Worm (Caenorhabditis elegans) whole organism, mixed stage, embryonic: ENCODE measurements around the gene mfsd-8.

ENCODE experiments used
- elt-3 ChIP-seq: fragments of 150-350 bp; optimal IDR thresholded peaks from 2 replicates; lab custom pipeline; 2014; ENCODE audit warnings: missing biosample characterization, missing genetic modification characterization
- lsy-2 ChIP-seq: fragments of 150-350 bp; optimal IDR thresholded peaks from 2 replicates; lab custom pipeline; 2014; ENCODE audit warnings: missing biosample characterization, missing genetic modification characterization
- nhr-12 ChIP-seq: fragments of 150-350 bp; optimal IDR thresholded peaks from 2 replicates; lab custom pipeline; 2014; ENCODE audit warnings: missing biosample characterization, missing genetic modification characterization
- snpc-4 ChIP-seq: fragments of 150-350 bp; optimal IDR thresholded peaks from 2 replicates; lab custom pipeline; 2014; ENCODE audit warnings: missing biosample characterization, missing genetic modification characterization
- unc-62 ChIP-seq: fragments of 150-350 bp; optimal IDR thresholded peaks from 2 replicates; lab custom pipeline; 2014; ENCODE audit warnings: missing biosample characterization, missing genetic modification reagents, missing genetic modification characterization
- ztf-11 ChIP-seq: fragments of 150-350 bp; optimal IDR thresholded peaks from 2 replicates; lab custom pipeline; 2014; ENCODE audit warnings: missing biosample characterization, missing genetic modification characterization

DNA sequence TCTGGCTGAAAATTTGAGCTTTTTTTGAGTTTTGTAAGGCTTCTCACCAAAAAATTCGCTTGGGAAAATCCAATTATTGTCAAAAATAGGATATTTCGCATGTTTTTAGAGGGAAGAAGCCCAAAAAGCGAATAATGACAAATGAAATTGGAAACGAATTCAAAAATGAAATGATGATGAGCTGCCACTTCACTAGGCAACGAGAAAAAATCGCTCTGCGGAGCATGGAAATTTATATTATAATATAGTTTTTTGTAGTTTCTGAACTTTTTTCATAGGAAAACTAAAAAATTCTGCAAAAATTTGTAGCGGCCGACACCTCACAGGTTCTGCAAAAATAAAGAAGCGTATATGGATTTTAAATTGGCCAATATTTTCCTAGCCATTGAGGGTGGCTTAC lies 29.1 kb upstream of the mfsd-8 start, which contains the start of gene Y53G8AL.3:
- TF ChIP-seq elt-3 = no peak
- no peak for TF ChIP-seq snpc-4 (tag; lab: Kevin White, UChicago)
- TF ChIP-seq lsy-2 (tag; lab: Kevin White, UChicago) = no peak
- no peak for TF ChIP-seq nhr-12
- no peak for TF ChIP-seq unc-62
- TF ChIP-seq ztf-11 (tag; lab: Kevin White, UChicago) = no peak
